Worm (Caenorhabditis elegans) whole organism, midembryonic: ENCODE data around the gene F55C9.6.
"Not testable (repeated sequence)": the region's sequence is repeated elsewhere in the genome, so short reads cannot be mapped to it uniquely, and the experiment has no call there.

Experiments used
- T22C8.4 ChIP-seq: fragments of 200-800 bp; sonication (Bioruptor generic); IDR thresholded peaks from 2 replicates; pipeline ENCODE4 v1.3.6; 2022; ENCODE audit warnings: missing genetic modification characterization, missing compliant biosample characterization
- cog-1 ChIP-seq: sonication (generic microtip); optimal IDR thresholded peaks from 2 replicates; lab custom pipeline; 2016; ENCODE audit warnings: missing genetic modification characterization, missing compliant biosample characterization
- flt-1 ChIP-seq: fragments of 200-800 bp; sonication (Bioruptor generic); IDR thresholded peaks from 2 replicates; pipeline ENCODE4 v1.3.6; 2022; ENCODE audit warnings: missing genetic modification characterization, missing compliant biosample characterization
- klf-2 ChIP-seq: fragments of 200-800 bp; sonication (Bioruptor generic); conservative IDR thresholded peaks from 2 replicates; pipeline ENCODE4 v1.3.6; 2022; ENCODE audit warnings: missing genetic modification reagents, missing genetic modification characterization, missing compliant biosample characterization
- med-1 ChIP-seq: sonication (generic microtip); optimal IDR thresholded peaks from 2 replicates; lab custom pipeline; 2017; ENCODE audit warnings: missing genetic modification characterization, mild to moderate bottlenecking, missing compliant biosample characterization, antibody characterized with exemption, missing genetic modification reagents; ENCODE audit not compliant: insufficient read depth
- ref-1 ChIP-seq: fragments of 200-800 bp; sonication (Bioruptor generic); conservative IDR thresholded peaks from 2 replicates; pipeline ENCODE4 v1.3.6; 2022; ENCODE audit warnings: missing genetic modification reagents, missing genetic modification characterization, missing compliant biosample characterization
- tab-1 ChIP-seq: fragments of 200-800 bp; sonication (Bioruptor generic); IDR thresholded peaks from 2 replicates; pipeline ENCODE4 v1.3.6; 2022; ENCODE audit warnings: missing genetic modification characterization, missing compliant biosample characterization
- ztf-23 ChIP-seq: fragments of 200-800 bp; sonication (Bioruptor generic); IDR thresholded peaks from 2 replicates; pipeline ENCODE4 v1.3.6; 2022; ENCODE audit warnings: missing genetic modification reagents, missing genetic modification characterization, missing compliant biosample characterization
- ztf-29 ChIP-seq: fragments of 200-800 bp; sonication (Bioruptor generic); IDR thresholded peaks from 2 replicates; pipeline ENCODE4 v1.3.6; 2022; ENCODE audit warnings: missing genetic modification reagents, missing genetic modification characterization, missing compliant biosample characterization

Gene F55C9.6

DNA sequence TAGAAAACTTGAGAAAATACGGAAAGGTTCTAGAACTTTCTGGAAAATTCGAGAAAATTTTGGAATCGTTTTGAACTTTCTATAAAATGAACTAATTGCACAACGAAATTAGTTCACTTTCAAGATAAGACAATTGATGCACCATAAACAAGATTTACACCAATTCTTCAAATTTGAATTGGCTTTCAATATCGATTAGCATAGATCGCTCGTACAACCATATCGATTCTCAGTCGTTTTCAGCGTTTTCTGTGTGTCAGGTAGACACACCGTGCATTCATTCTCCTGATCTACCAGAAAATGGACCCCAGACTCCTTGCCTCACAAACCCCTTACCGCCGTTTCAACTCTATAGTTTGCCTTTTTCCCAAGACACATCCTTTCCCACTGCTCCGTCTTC, 14.3 kb downstream of the F55C9.6 start, which contains the start of gene fbxb-117:
Gene fbxb-117 (plus strand): TSS at position 301 of the 400 bp plus-strand sequence.
- TF ChIP-seq flt-1 (GFP tag; lab: Robert Waterston, UW), result no peak

DNA sequence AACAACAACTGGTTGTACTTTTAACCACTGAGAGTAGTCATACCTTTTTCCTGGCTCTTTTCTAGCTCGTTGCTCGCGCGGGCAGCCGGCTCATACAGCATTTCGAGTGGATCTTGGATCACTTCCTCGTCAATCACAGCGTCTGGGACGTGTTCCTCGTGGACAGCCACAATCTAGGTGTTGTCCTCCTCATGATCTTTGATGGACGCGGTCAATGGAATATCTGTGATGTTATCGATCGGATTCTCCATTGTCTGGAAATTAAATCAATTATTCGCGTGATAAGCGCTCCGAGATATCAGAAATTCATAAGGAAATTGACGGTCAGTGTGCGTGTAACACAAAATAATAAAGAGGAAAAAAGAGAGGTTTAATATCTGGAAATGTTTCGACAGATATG, 16.7 kb downstream of the F55C9.6 start, which contains the start of gene F21D9.8:
Gene F21D9.8 (minus strand): TSS at position 101 of the 400 bp plus-strand sequence.
- no peak for TF ChIP-seq T22C8.4
- TF ChIP-seq ztf-29, result no peak
- no peak for TF ChIP-seq tab-1 (GFP tag; lab: Robert Waterston, UW)
- TF ChIP-seq ref-1, result no peak
- TF ChIP-seq ztf-23, result no peak
- no peak for TF ChIP-seq med-1 (GFP tag; lab: Kevin White, UChicago)
- TF ChIP-seq flt-1 (GFP tag; lab: Robert Waterston, UW), result no peak
- TF ChIP-seq klf-2 (GFP tag; lab: Robert Waterston, UW), result no peak

ce11 chrV:19278488-19278887, 18.1 kb downstream of the F55C9.6 start:
- no peak for TF ChIP-seq T22C8.4
- no peak for TF ChIP-seq ztf-23
- TF ChIP-seq ref-1, result no peak
- no peak for TF ChIP-seq klf-2 (GFP tag; lab: Robert Waterston, UW)
- TF ChIP-seq tab-1 (GFP tag; lab: Robert Waterston, UW), result no peak
- no peak for TF ChIP-seq med-1 (GFP tag; lab: Kevin White, UChicago)
- no peak for TF ChIP-seq ztf-29
- TF ChIP-seq cog-1 (tag; lab: Kevin White, UChicago), result no peak
- TF ChIP-seq flt-1 (GFP tag; lab: Robert Waterston, UW), result no peak

- TF ChIP-seq klf-2 (GFP tag; lab: Robert Waterston, UW), result no peak
- no peak for TF ChIP-seq ztf-23
- no peak for TF ChIP-seq flt-1 (GFP tag; lab: Robert Waterston, UW)
- TF ChIP-seq tab-1 (GFP tag; lab: Robert Waterston, UW), result no peak
- TF ChIP-seq T22C8.4, result no peak
- TF ChIP-seq ztf-29, result no peak
- no peak for TF ChIP-seq ref-1
- TF ChIP-seq med-1 (GFP tag; lab: Kevin White, UChicago), result no peak
- TF ChIP-seq cog-1 (tag; lab: Kevin White, UChicago), result no peak
These were observed 20.3 kb downstream of the F55C9.6 start for ce11 chrV:19276354-19276753.

ce11 chrV:19264148-19264547, 32.5 kb downstream of the F55C9.6 start, which contains the start of gene F21D9.1:
TSS of gene F21D9.1 (plus strand) at chrV:19264448.
- TF ChIP-seq tab-1 (GFP tag; lab: Robert Waterston, UW); cog-1 (tag; lab: Kevin White, UChicago); ztf-23: not testable (repeated sequence)

DNA sequence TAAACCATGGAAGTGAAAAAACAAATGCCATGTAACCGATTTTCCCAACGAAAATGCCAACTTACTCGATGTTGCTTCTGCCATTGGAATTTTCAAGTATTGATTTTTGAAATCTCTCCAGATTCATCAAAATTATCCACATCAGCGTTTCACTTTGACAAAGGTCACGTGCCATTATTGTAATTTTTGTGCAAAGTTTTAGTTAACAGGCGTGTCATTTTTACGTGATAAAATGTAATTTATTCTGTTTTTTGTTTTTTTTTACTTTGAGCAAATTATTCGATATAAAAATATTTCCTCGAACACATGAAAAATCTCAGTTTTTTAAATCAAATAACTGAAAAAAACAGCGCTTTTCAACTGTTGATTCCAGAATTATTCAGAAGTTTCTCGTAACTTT, 34.3 kb downstream of the F55C9.6 start, which contains the start of gene F21D9.2:
Gene F21D9.2 (minus strand): TSS at position 101 of the 400 bp plus-strand sequence.
- TF ChIP-seq med-1 (GFP tag; lab: Kevin White, UChicago) (no peak), tab-1 (GFP tag; lab: Robert Waterston, UW) (no peak), ref-1 (no peak), ztf-29 (no peak), ztf-23 (no peak), cog-1 (tag; lab: Kevin White, UChicago) (no peak), klf-2 (GFP tag; lab: Robert Waterston, UW) (no peak), flt-1 (GFP tag; lab: Robert Waterston, UW) (no peak), T22C8.4 (no peak)

DNA sequence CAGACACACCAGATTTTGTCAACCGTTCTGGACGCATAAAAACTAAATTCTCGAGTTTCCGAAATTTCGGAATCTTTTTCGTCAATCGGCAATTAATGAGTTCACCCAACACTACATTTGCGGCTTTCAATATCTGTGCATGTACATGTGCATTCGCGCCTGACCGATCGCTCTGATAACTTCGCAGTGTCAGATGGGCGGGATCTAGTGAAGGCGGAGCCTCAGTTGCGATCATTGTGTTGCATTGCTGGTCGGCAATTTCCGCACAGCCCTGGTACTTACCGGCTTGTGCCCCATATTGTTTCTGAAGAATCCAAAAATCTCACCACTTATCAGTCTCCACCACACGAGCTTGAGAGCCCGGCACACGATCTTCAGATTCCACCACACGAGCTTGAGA, 35.9 kb downstream of the F55C9.6 start:
- TF ChIP-seq med-1 (GFP tag; lab: Kevin White, UChicago), result no peak
- TF ChIP-seq tab-1 (GFP tag; lab: Robert Waterston, UW), result no peak
- no peak for TF ChIP-seq cog-1 (tag; lab: Kevin White, UChicago)
- no peak for TF ChIP-seq ztf-29
- no peak for TF ChIP-seq T22C8.4
- TF ChIP-seq ref-1, result no peak
- no peak for TF ChIP-seq klf-2 (GFP tag; lab: Robert Waterston, UW)
- TF ChIP-seq flt-1 (GFP tag; lab: Robert Waterston, UW), result no peak
- TF ChIP-seq ztf-23, result no peak

- no peak for TF ChIP-seq klf-2 (GFP tag; lab: Robert Waterston, UW)
- TF ChIP-seq med-1 (GFP tag; lab: Kevin White, UChicago), result no peak
- TF ChIP-seq ref-1, result no peak
- no peak for TF ChIP-seq ztf-23
These were observed 37.2 kb downstream of the F55C9.6 start for ce11 chrV:19259403-19259802.

ce11 chrV:19257653-19258052, 39.0 kb downstream of the F55C9.6 start, which contains the start of gene F21D9.3:
TSS of gene F21D9.3 (minus strand) at chrV:19257753.
- TF ChIP-seq cog-1 (tag; lab: Kevin White, UChicago), result no peak
- no peak for TF ChIP-seq ztf-29
- TF ChIP-seq tab-1 (GFP tag; lab: Robert Waterston, UW), result no peak
- no peak for TF ChIP-seq T22C8.4
- no peak for TF ChIP-seq ztf-23
- no peak for TF ChIP-seq med-1 (GFP tag; lab: Kevin White, UChicago)
- TF ChIP-seq klf-2 (GFP tag; lab: Robert Waterston, UW), result no peak
- TF ChIP-seq flt-1 (GFP tag; lab: Robert Waterston, UW), result no peak

- TF ChIP-seq klf-2 (GFP tag; lab: Robert Waterston, UW) (no peak), ztf-29 (no peak), ref-1 (no peak), T22C8.4 (no peak)
These were observed 43.1 kb downstream of the F55C9.6 start, which contains the start of gene F21D9.4 for ce11 chrV:19253520-19253919. TSS of gene F21D9.4 (plus strand) at chrV:19253820.

- TF ChIP-seq tab-1 (GFP tag; lab: Robert Waterston, UW), result no peak
- no peak for TF ChIP-seq med-1 (GFP tag; lab: Kevin White, UChicago)
- TF ChIP-seq ref-1, result no peak
- no peak for TF ChIP-seq T22C8.4
- no peak for TF ChIP-seq ztf-23
- TF ChIP-seq flt-1 (GFP tag; lab: Robert Waterston, UW), result no peak
- no peak for TF ChIP-seq cog-1 (tag; lab: Kevin White, UChicago)
These were observed 44.8 kb downstream of the F55C9.6 start, which contains the start of gene F21D9.11 for ce11 chrV:19251844-19252243. TSS of gene F21D9.11 (plus strand) at chrV:19252144.
